Worm (Caenorhabditis elegans) whole organism, late embryonic: ENCODE results near the gene srg-8.

ENCODE experiments used
- C08G9.2 ChIP-seq: sonication (generic microtip); optimal IDR thresholded peaks from 2 replicates; lab custom pipeline; 2016; ENCODE audit warnings: mild to moderate bottlenecking, missing genetic modification characterization, moderate library complexity, missing compliant biosample characterization
- sox-4 ChIP-seq: sonication (generic microtip); optimal IDR thresholded peaks from 2 replicates; lab custom pipeline; 2017; ENCODE audit warnings: mild to moderate bottlenecking, missing genetic modification characterization, inconsistent platforms, missing compliant biosample characterization

- TF ChIP-seq sox-4 = no peak
- TF ChIP-seq C08G9.2 (tag; lab: Kevin White, UChicago) = no peak
Observed at ce11 chrIII:6240528-6240927, 14.1 kb downstream of the srg-8 start, which contains the start of gene T12A2.3.
